Worm (Caenorhabditis elegans): ENCODE results near the gene K05F1.14.

DNA sequence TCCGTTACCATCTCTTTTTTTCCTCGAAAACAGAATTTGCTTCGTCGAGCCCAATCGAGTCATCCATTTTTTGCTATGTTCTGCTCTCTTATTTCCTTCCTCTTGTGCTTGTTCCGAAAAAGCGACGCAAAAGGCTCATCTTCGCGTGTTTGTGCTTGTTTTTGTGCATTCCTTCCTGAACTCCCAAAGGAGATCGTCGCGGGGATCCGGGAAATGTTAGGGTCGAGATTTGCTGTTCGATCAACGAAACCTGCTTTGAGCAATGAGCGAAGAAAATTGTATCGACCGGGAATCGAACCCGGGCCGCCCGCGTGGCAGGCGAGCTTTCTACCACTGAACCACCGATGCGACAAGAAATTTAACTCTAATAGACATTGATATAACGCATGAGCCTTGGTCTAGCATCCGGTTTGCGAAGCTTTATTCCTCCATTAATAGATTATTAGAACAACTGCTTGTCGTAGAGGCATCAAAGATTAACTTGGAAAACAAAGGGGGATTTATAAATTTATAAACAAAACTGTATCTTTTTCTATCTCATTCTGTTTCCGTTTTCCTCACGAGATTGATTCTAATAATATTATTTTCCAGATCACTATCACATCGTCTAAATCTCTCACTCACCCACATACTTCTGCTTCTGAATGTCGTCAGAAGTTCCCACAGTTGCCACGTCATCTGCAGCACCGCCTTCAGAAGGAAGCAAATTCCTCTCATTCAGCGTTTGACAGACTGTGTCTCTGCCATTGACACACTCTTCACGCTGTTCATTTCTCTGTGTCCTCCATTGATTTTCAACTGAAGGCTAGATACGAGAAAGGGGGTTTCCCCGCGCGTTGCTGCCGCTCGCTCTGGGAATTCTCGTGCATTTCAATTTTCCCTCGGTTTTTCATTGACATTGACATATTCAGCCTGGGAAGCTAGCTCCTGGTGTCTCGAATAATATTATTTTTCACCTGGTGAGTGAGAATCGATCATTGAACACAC lies 10.2 kb downstream of the K05F1.14 start, which contains the start of gene K05F1.6:
- peak; percentile 15 for TF ChIP-seq ztf-4 (tag; optimal IDR thresholded peaks at IDR 0.05)
- peak; percentile 55 for TF ChIP-seq nhr-20 (tag; optimal IDR thresholded peaks at IDR 0.05)
- TF ChIP-seq elt-3 (tag; optimal IDR thresholded peaks at IDR 0.05), result no peak
- no peak for TF ChIP-seq nhr-12 (tag; optimal IDR thresholded peaks at IDR 0.05)
- TF ChIP-seq snpc-4 (tag; optimal IDR thresholded peaks at IDR 0.05), result no peak
- TF ChIP-seq ceh-82 (tag; optimal IDR thresholded peaks at IDR 0.05), result peak in 2 of 3 experiments; percentile 32
- TF ChIP-seq unc-62 (GFP tag; optimal IDR thresholded peaks at IDR 0.05), result no peak
- no peak for TF ChIP-seq pag-3 (tag; optimal IDR thresholded peaks at IDR 0.05; ENCODE audit: borderline replicate concordance, insufficient read depth)
- TF ChIP-seq sox-4 (tag; optimal IDR thresholded peaks at IDR 0.05), result no peak
- no peak for TF ChIP-seq lin-39 (tag; optimal IDR thresholded peaks at IDR 0.05)
- no peak for TF ChIP-seq fkh-10 (GFP tag; optimal IDR thresholded peaks at IDR 0.05)
- peak; percentile 40 to 69 for TF ChIP-seq efl-1 (optimal IDR thresholded peaks at IDR 0.05)
- peak in 1 of 2 experiments; percentile 94 for TF ChIP-seq efl-1 (GFP tag; optimal IDR thresholded peaks at IDR 0.05 in 1 of 2)
- peak; percentile 1 for TF ChIP-seq jun-1 (tag; optimal IDR thresholded peaks at IDR 0.05)

Data from whole organism, L1 larva.